Worm (Caenorhabditis elegans): ENCODE results near the gene F48F5.6.

- TF ChIP-seq zfh-2 (GFP tag; conservative IDR thresholded peaks at IDR 0.05) (no peak), mcd-1 (GFP tag; IDR thresholded peaks at IDR 0.05) (no peak), athp-1 (tag; optimal IDR thresholded peaks at IDR 0.05) (no peak), chd-7 (tag; optimal IDR thresholded peaks at IDR 0.05) (no peak)
Observed at ce11 chrV:20422738-20423137, 30.2 kb downstream of the F48F5.6 start.
